Fruit fly (Drosophila melanogaster) S2 (cell line): ENCODE measurements around the gene TwdlZ.

Experiments
- CG8478 ChIP-seq: fragments of >200 bp; optimal IDR thresholded peaks from 2 replicates; lab custom pipeline; 2018
- CTCF ChIP-seq, 2 experiments: fragments of >200 bp; optimal IDR thresholded peaks; 2 replicates each; lab custom pipeline; 2018

DNA sequence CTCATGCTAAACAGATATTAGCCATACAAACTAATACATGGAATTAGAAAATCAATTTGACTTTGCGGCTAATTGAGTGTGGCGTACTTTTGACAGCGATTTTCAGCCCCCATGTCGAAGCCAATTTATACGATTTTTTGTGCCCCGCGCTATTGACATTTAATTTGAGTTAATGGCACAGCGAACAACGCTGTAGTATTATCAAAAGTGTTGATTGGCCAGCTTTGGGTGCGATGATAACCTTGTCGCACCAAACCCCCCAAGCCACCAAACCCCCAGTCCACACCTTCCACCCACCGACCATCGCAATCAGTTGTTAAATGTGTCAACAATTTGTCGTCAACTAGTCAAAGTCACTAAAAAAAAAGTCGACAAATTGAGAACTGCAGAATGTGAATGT lies 11.3 kb downstream of the TwdlZ start:
- TF ChIP-seq CG8478 (lab: Kevin White, UChicago) (no peak), CTCF (optimal IDR thresholded peaks at IDR 0.05; lab: Kevin White, UChicago) (no peak)
